Fruit fly (Drosophila melanogaster) whole organism, pupa: Measurements from ENCODE around the gene CG4291.

ENCODE experiments used
- CG12605 ChIP-seq: fragments of 200-800 bp; sonication (Bioruptor generic); IDR thresholded peaks from 2 replicates; pipeline ENCODE4 v1.3.6; 2022; ENCODE audit warnings: missing biosample characterization, missing genetic modification characterization
- CG32121 ChIP-seq: fragments of 200-800 bp; sonication (Bioruptor generic); IDR thresholded peaks from 2 replicates; pipeline ENCODE4 v1.3.6; 2022; ENCODE audit warnings: missing biosample characterization, missing genetic modification characterization
- CG34367 ChIP-seq: fragments of 200-800 bp; sonication (Bioruptor generic); optimal IDR thresholded peaks from 2 replicates; lab custom pipeline; 2018; ENCODE audit warnings: missing biosample characterization, mild to moderate bottlenecking, missing genetic modification characterization
- D1 ChIP-seq: fragments of 200-800 bp; sonication (Bioruptor generic); optimal IDR thresholded peaks from 2 replicates; lab custom pipeline; 2018; ENCODE audit warnings: missing biosample characterization, mild to moderate bottlenecking, missing genetic modification characterization, moderate library complexity
- rn ChIP-seq: fragments of 200-800 bp; sonication (Bioruptor generic); IDR thresholded peaks from 2 replicates; pipeline ENCODE4 v1.3.6; 2022; ENCODE audit warnings: missing biosample characterization, missing genetic modification characterization

- TF ChIP-seq rn (GFP tag; lab: Robert Waterston, UW) (no peak), CG34367 (no peak), D1 (tag; lab: Kevin White, UChicago) (no peak), CG32121 (GFP tag; lab: Robert Waterston, UW) (no peak), CG12605 (GFP tag; lab: Robert Waterston, UW) (no peak)
Observed at dm6 chr2L:868961-869360, 16.4 kb upstream of the CG4291 start.
